Worm (Caenorhabditis elegans) whole organism, L2 larva: ENCODE data around the gene R08D7.5.
A peak's percentile ranks its signal among the peaks of the same experiment; 100 is the strongest.

Source experiments
- C34F6.9 ChIP-seq: fragments of 150-350 bp; optimal IDR thresholded peaks from 2 replicates; lab custom pipeline; 2014; ENCODE audit warnings: missing biosample characterization, missing genetic modification characterization
- F13H6.1 ChIP-seq: sonication (generic microtip); optimal IDR thresholded peaks from 2 replicates; lab custom pipeline; 2016; ENCODE audit warnings: missing genetic modification characterization, missing compliant biosample characterization
- Y55F3AM.14 ChIP-seq: fragments of 200-800 bp; sonication (Bioruptor generic); optimal IDR thresholded peaks from 2 replicates; lab custom pipeline; 2018; ENCODE audit warnings: mild to moderate bottlenecking, missing genetic modification characterization, missing compliant biosample characterization
- ZK546.5 ChIP-seq: sonication (generic microtip); optimal IDR thresholded peaks from 2 replicates; lab custom pipeline; 2017; ENCODE audit warnings: missing biosample characterization, missing genetic modification characterization
- alr-1 ChIP-seq: fragments of 150-350 bp; optimal IDR thresholded peaks from 2 replicates; lab custom pipeline; 2014; ENCODE audit warnings: missing biosample characterization, missing genetic modification characterization
- blmp-1 ChIP-seq: sonication (generic microtip); optimal IDR thresholded peaks from 2 replicates; lab custom pipeline; 2017; ENCODE audit warnings: missing genetic modification characterization, mild to moderate bottlenecking, missing compliant biosample characterization, antibody characterized with exemption, moderate library complexity; ENCODE audit not compliant: insufficient read depth
- ceh-82 ChIP-seq: fragments of 150-350 bp; optimal IDR thresholded peaks from 2 replicates; lab custom pipeline; 2014; ENCODE audit warnings: missing biosample characterization, missing genetic modification characterization
- crh-2 ChIP-seq: sonication (generic microtip); optimal IDR thresholded peaks from 2 replicates; lab custom pipeline; 2017; ENCODE audit warnings: missing biosample characterization, missing genetic modification characterization
- dmd-4 ChIP-seq: sonication (generic microtip); optimal IDR thresholded peaks from 2 replicates; lab custom pipeline; 2017; ENCODE audit warnings: missing biosample characterization, missing genetic modification characterization
- egl-27 ChIP-seq: sonication (generic microtip); optimal IDR thresholded peaks from 3 replicates; lab custom pipeline; 2017; ENCODE audit warnings: missing biosample characterization, missing genetic modification reagents, missing genetic modification characterization
- elt-1 ChIP-seq: fragments of 150-350 bp; optimal IDR thresholded peaks from 2 replicates; lab custom pipeline; 2014; ENCODE audit warnings: missing biosample characterization, missing genetic modification characterization
- fos-1 ChIP-seq: fragments of 150-350 bp; optimal IDR thresholded peaks from 2 replicates; lab custom pipeline; 2014; ENCODE audit warnings: missing biosample characterization, missing genetic modification characterization
- gmeb-1 ChIP-seq: fragments of 150-350 bp; optimal IDR thresholded peaks from 2 replicates; lab custom pipeline; 2014; ENCODE audit warnings: missing biosample characterization, missing genetic modification characterization
- lin-11 ChIP-seq: fragments of 150-350 bp; sonication (generic microtip); optimal IDR thresholded peaks from 2 replicates; lab custom pipeline; 2014; ENCODE audit warnings: missing biosample characterization, missing genetic modification characterization, inconsistent platforms, mixed read lengths
- lin-13 ChIP-seq: fragments of 150-350 bp; optimal IDR thresholded peaks from 2 replicates; lab custom pipeline; 2014; ENCODE audit warnings: missing biosample characterization, missing genetic modification reagents, missing genetic modification characterization
- lin-39 ChIP-seq: fragments of 150-350 bp; optimal IDR thresholded peaks from 2 replicates; lab custom pipeline; 2014; ENCODE audit warnings: missing biosample characterization, missing genetic modification reagents, missing genetic modification characterization
- lsy-2 ChIP-seq, 2 experiments: fragments of 150-350 bp in 1 of 2; sonication (generic microtip) in 1 of 2; optimal IDR thresholded peaks; 2 replicates each; lab custom pipeline; 2014 to 2017; ENCODE audit warnings: missing biosample characterization in 2 of 2, missing genetic modification characterization in 2 of 2
- mab-5 ChIP-seq: fragments of 150-350 bp; optimal IDR thresholded peaks from 2 replicates; lab custom pipeline; 2014; ENCODE audit warnings: missing biosample characterization, missing genetic modification characterization
- nhr-11 ChIP-seq: fragments of 150-350 bp; optimal IDR thresholded peaks from 2 replicates; lab custom pipeline; 2014; ENCODE audit warnings: missing biosample characterization, missing genetic modification characterization
- nhr-12 ChIP-seq: fragments of 150-350 bp; optimal IDR thresholded peaks from 2 replicates; lab custom pipeline; 2014; ENCODE audit warnings: missing biosample characterization, missing genetic modification characterization
- nhr-129 ChIP-seq: fragments of 150-350 bp; optimal IDR thresholded peaks from 2 replicates; lab custom pipeline; 2014; ENCODE audit warnings: missing biosample characterization, missing genetic modification characterization
- nhr-21 ChIP-seq: fragments of 150-350 bp; optimal IDR thresholded peaks from 2 replicates; lab custom pipeline; 2014; ENCODE audit warnings: missing biosample characterization, missing genetic modification characterization
- nhr-237 ChIP-seq: fragments of 150-350 bp; optimal IDR thresholded peaks from 2 replicates; lab custom pipeline; 2014; ENCODE audit warnings: missing biosample characterization, missing genetic modification characterization
- nhr-25 ChIP-seq: fragments of 150-350 bp; sonication (generic microtip); optimal IDR thresholded peaks from 3 replicates; lab custom pipeline; 2014; ENCODE audit warnings: missing biosample characterization, missing genetic modification characterization
- sma-3 ChIP-seq: sonication (generic microtip); optimal IDR thresholded peaks from 2 replicates; lab custom pipeline; 2016; ENCODE audit warnings: missing genetic modification reagents, missing genetic modification characterization, missing compliant biosample characterization
- sma-9 ChIP-seq, 2 experiments: fragments of 150-350 bp in 1 of 2; sonication (generic microtip) in 1 of 2; optimal IDR thresholded peaks; 2 replicates each; lab custom pipeline; 2014 to 2016; ENCODE audit warnings: missing genetic modification characterization in 2 of 2, mild to moderate bottlenecking in 1 of 2, missing biosample characterization in 1 of 2, missing compliant biosample characterization in 1 of 2, missing genetic modification reagents in 1 of 2, moderate library complexity in 1 of 2
- snpc-4 ChIP-seq: fragments of 150-350 bp; optimal IDR thresholded peaks from 2 replicates; lab custom pipeline; 2014; ENCODE audit warnings: missing biosample characterization, missing genetic modification characterization
- unc-39 ChIP-seq: fragments of 150-350 bp; optimal IDR thresholded peaks from 2 replicates; lab custom pipeline; 2014; ENCODE audit warnings: missing biosample characterization, missing genetic modification characterization
- unc-55 ChIP-seq: fragments of 150-350 bp; sonication (generic microtip); optimal IDR thresholded peaks from 3 replicates; lab custom pipeline; 2014; ENCODE audit warnings: missing biosample characterization, missing genetic modification reagents, missing genetic modification characterization
- unc-62 ChIP-seq: fragments of 150-350 bp; optimal IDR thresholded peaks from 2 replicates; lab custom pipeline; 2014; ENCODE audit warnings: missing biosample characterization, missing genetic modification reagents, missing genetic modification characterization
- ztf-4 ChIP-seq: fragments of 150-350 bp; optimal IDR thresholded peaks from 2 replicates; lab custom pipeline; 2014; ENCODE audit warnings: missing biosample characterization, missing genetic modification characterization

Gene R08D7.5

ce11 chrIII:8964684-8965283, 9.1 kb upstream of the R08D7.5 start:
- TF ChIP-seq alr-1 (tag; lab: Kevin White, UChicago) (no peak), unc-39 (tag; lab: Kevin White, UChicago) (no peak), ZK546.5 (no peak), elt-1 (tag; lab: Kevin White, UChicago) (no peak), egl-27 (tag; lab: Kevin White, UChicago) (no peak), ztf-4 (tag; lab: Kevin White, UChicago) (no peak)

- TF ChIP-seq alr-1 (tag; lab: Kevin White, UChicago): no peak
- TF ChIP-seq unc-55 (GFP tag; lab: Kevin White, UChicago): peak; percentile 14
Measured at ce11 chrIII:8967639-8968038, 6.3 kb upstream of the R08D7.5 start, which contains the start of the genes bud-13 and rpap-2. Gene bud-13, minus strand, starts transcription at chrIII:8967727. Gene rpap-2, plus strand, starts transcription at chrIII:8967967.

- TF ChIP-seq sma-9 (GFP tag; optimal IDR thresholded peaks at IDR 0.05; lab: Kevin White, UChicago) (peak; percentile 38), sma-9 (tag; optimal IDR thresholded peaks at IDR 0.05; lab: Kevin White, UChicago) (no peak), unc-55 (GFP tag; lab: Kevin White, UChicago) (peak; percentile 84), nhr-25 (peak; percentile 44), blmp-1 (no peak), nhr-129 (tag; lab: Kevin White, UChicago) (peak; percentile 63), lsy-2 (tag; optimal IDR thresholded peaks at IDR 0.05; lab: Kevin White, UChicago) (peak; percentile 71 to 83), ceh-82 (tag; lab: Kevin White, UChicago) (no peak), crh-2 (tag; lab: Kevin White, UChicago) (peak; percentile 59), mab-5 (tag; lab: Kevin White, UChicago) (peak; percentile 42), nhr-12 (tag; lab: Kevin White, UChicago) (no peak), gmeb-1 (tag; lab: Kevin White, UChicago) (peak; percentile 72), lin-39 (tag; lab: Kevin White, UChicago) (no peak), C34F6.9 (peak; percentile 87), sma-3 (peak; percentile 8), fos-1 (tag; lab: Kevin White, UChicago) (no peak), dmd-4 (tag; lab: Kevin White, UChicago) (no peak), lin-13 (GFP tag; lab: Kevin White, UChicago) (peak; percentile 23), lin-11 (tag; lab: Kevin White, UChicago) (peak; percentile 13), nhr-237 (no peak), snpc-4 (no peak), F13H6.1 (tag; lab: Kevin White, UChicago) (peak; percentile 48), nhr-11 (tag; lab: Kevin White, UChicago) (no peak)
Measured at ce11 chrIII:8971255-8972020, 2.5 kb upstream of the R08D7.5 start, which contains the start of the genes eif-3.D and R08D7.4. Gene eif-3.D, minus strand, starts transcription at chrIII:8971578. Gene R08D7.4, plus strand, starts transcription at chrIII:8971892.

ce11 chrIII:8973163-8973562, 763 bp upstream of the R08D7.5 start:
- peak; percentile 12 for TF ChIP-seq unc-55 (GFP tag; lab: Kevin White, UChicago)
- no peak for TF ChIP-seq nhr-12 (tag; lab: Kevin White, UChicago)
- peak; percentile 10 for TF ChIP-seq C34F6.9
- no peak for TF ChIP-seq lin-11 (tag; lab: Kevin White, UChicago)

ce11 chrIII:8974835-8975234, 909 bp downstream of the R08D7.5 start:
- TF ChIP-seq blmp-1 (peak; percentile 28), Y55F3AM.14 (GFP tag; lab: Kevin White, UChicago) (peak; percentile 24), snpc-4 (no peak), nhr-11 (tag; lab: Kevin White, UChicago) (no peak), nhr-21 (peak; percentile 58), unc-62 (GFP tag; lab: Kevin White, UChicago) (no peak), ztf-4 (tag; lab: Kevin White, UChicago) (no peak), nhr-25 (no peak)
